Worm (Caenorhabditis elegans) whole organism, early embryonic: ENCODE results near the gene K01A6.6.

Experiments used
- B0310.2 ChIP-seq: sonication (generic microtip); optimal IDR thresholded peaks from 2 replicates; lab custom pipeline; 2016; ENCODE audit warnings: mild to moderate bottlenecking, missing genetic modification characterization, missing compliant biosample characterization
- F13C5.2 ChIP-seq: sonication (generic microtip); optimal IDR thresholded peaks from 2 replicates; lab custom pipeline; 2017; ENCODE audit warnings: mild to moderate bottlenecking, missing genetic modification characterization, inconsistent platforms, missing compliant biosample characterization
- aly-1 ChIP-seq: sonication (generic microtip); optimal IDR thresholded peaks from 2 replicates; lab custom pipeline; 2016; ENCODE audit warnings: missing genetic modification characterization, missing compliant biosample characterization
- ama-1 ChIP-seq: fragments of 150-350 bp; optimal IDR thresholded peaks from 2 replicates; lab custom pipeline; 2014
- ceh-13 ChIP-seq: fragments of 200-800 bp; sonication (Bioruptor generic); optimal IDR thresholded peaks from 2 replicates; lab custom pipeline; 2018; ENCODE audit warnings: mild to moderate bottlenecking, missing genetic modification characterization, missing compliant biosample characterization
- ceh-36 ChIP-seq: sonication (generic microtip); optimal IDR thresholded peaks from 2 replicates; lab custom pipeline; 2016; ENCODE audit warnings: missing genetic modification characterization, inconsistent platforms, missing compliant biosample characterization
- ets-7 ChIP-seq: sonication (generic microtip); optimal IDR thresholded peaks from 2 replicates; lab custom pipeline; 2016; ENCODE audit warnings: missing genotype, missing genetic modification characterization, missing compliant biosample characterization
- flt-1 ChIP-seq: fragments of 200-800 bp; sonication (Bioruptor generic); IDR thresholded peaks from 2 replicates; pipeline ENCODE4 v1.3.6; 2022; ENCODE audit warnings: missing genetic modification characterization, missing compliant biosample characterization
- hmbx-1 ChIP-seq: sonication (generic microtip); optimal IDR thresholded peaks from 2 replicates; lab custom pipeline; 2016; ENCODE audit warnings: mild to moderate bottlenecking, missing genetic modification characterization, missing compliant biosample characterization
- hmg-4 ChIP-seq: fragments of 200-800 bp; sonication (Bioruptor generic); optimal IDR thresholded peaks from 2 replicates; lab custom pipeline; 2018; ENCODE audit warnings: mild to moderate bottlenecking, missing genetic modification characterization, missing compliant biosample characterization
- hnd-1 ChIP-seq: sonication (generic microtip); optimal IDR thresholded peaks from 2 replicates; lab custom pipeline; 2016; ENCODE audit warnings: missing genetic modification characterization, missing compliant biosample characterization
- pes-1 ChIP-seq: fragments of 200-800 bp; sonication (Bioruptor generic); IDR thresholded peaks from 2 replicates; pipeline ENCODE4 v1.3.6; 2022; ENCODE audit warnings: missing genetic modification reagents, missing genetic modification characterization, missing compliant biosample characterization
- scrt-1 ChIP-seq: fragments of 200-800 bp; sonication (Bioruptor generic); IDR thresholded peaks from 2 replicates; pipeline ENCODE4 v1.3.6; 2022; ENCODE audit warnings: missing genetic modification characterization, missing compliant biosample characterization
- sea-1 ChIP-seq: fragments of 200-800 bp; sonication (Bioruptor generic); conservative IDR thresholded peaks from 2 replicates; pipeline ENCODE4 v1.3.6; 2022; ENCODE audit warnings: missing genetic modification characterization, missing compliant biosample characterization
- tbx-11 ChIP-seq: fragments of 200-800 bp; sonication (Bioruptor generic); IDR thresholded peaks from 2 replicates; pipeline ENCODE4 v1.3.6; 2022; ENCODE audit warnings: missing genetic modification characterization, missing compliant biosample characterization
- tbx-37 ChIP-seq: fragments of 200-800 bp; sonication (Bioruptor generic); conservative IDR thresholded peaks from 2 replicates; pipeline ENCODE4 v1.3.6; 2022; ENCODE audit warnings: missing genetic modification reagents, missing genetic modification characterization, missing compliant biosample characterization
- tra-4 ChIP-seq: sonication (generic microtip); optimal IDR thresholded peaks from 2 replicates; lab custom pipeline; 2017; ENCODE audit warnings: missing genetic modification characterization, missing compliant biosample characterization

Gene K01A6.6

ce11 chrIV:11716414-11716813 is 18.7 kb upstream of the K01A6.6 start:
- TF ChIP-seq flt-1 (GFP tag; lab: Robert Waterston, UW) = no peak
- no peak for TF ChIP-seq scrt-1 (GFP tag; lab: Robert Waterston, UW)
- TF ChIP-seq hnd-1 (tag; lab: Kevin White, UChicago) = no peak
- TF ChIP-seq ets-7 (tag; lab: Kevin White, UChicago) = no peak
- no peak for TF ChIP-seq ama-1 (lab: Kevin White, UChicago)
- no peak for TF ChIP-seq ceh-36 (tag; lab: Kevin White, UChicago)
- TF ChIP-seq sea-1 = no peak
- TF ChIP-seq F13C5.2 (tag; lab: Kevin White, UChicago) = no peak
- TF ChIP-seq pes-1 (GFP tag; lab: Robert Waterston, UW) = no peak

ce11 chrIV:11717094-11717876 is 17.8 kb upstream of the K01A6.6 start:
- TF ChIP-seq ama-1 (lab: Kevin White, UChicago) (no peak), hmg-4 (GFP tag; lab: Kevin White, UChicago) (peak; percentile 13), ceh-36 (tag; lab: Kevin White, UChicago) (no peak), B0310.2 (tag; lab: Kevin White, UChicago) (peak; percentile 82), tbx-37 (GFP tag; lab: Robert Waterston, UW) (no peak), tbx-11 (GFP tag; lab: Robert Waterston, UW) (no peak), ets-7 (tag; lab: Kevin White, UChicago) (peak; percentile 31), hnd-1 (tag; lab: Kevin White, UChicago) (no peak), aly-1 (tag; lab: Kevin White, UChicago) (peak; percentile 52), flt-1 (GFP tag; lab: Robert Waterston, UW) (no peak), ceh-13 (GFP tag; lab: Kevin White, UChicago) (no peak), hmbx-1 (tag; lab: Kevin White, UChicago) (no peak), scrt-1 (GFP tag; lab: Robert Waterston, UW) (no peak), pes-1 (GFP tag; lab: Robert Waterston, UW) (no peak), tra-4 (tag; lab: Kevin White, UChicago) (no peak), F13C5.2 (tag; lab: Kevin White, UChicago) (no peak), sea-1 (no peak)

ce11 chrIV:11718653-11719052 is 16.5 kb upstream of the K01A6.6 start:
- no peak for TF ChIP-seq tra-4 (tag; lab: Kevin White, UChicago)
- TF ChIP-seq hmbx-1 (tag; lab: Kevin White, UChicago) = no peak
- no peak for TF ChIP-seq aly-1 (tag; lab: Kevin White, UChicago)
- TF ChIP-seq tbx-37 (GFP tag; lab: Robert Waterston, UW) = no peak
- TF ChIP-seq hmg-4 (GFP tag; lab: Kevin White, UChicago) = no peak
- TF ChIP-seq tbx-11 (GFP tag; lab: Robert Waterston, UW) = no peak
- TF ChIP-seq scrt-1 (GFP tag; lab: Robert Waterston, UW) = no peak
- no peak for TF ChIP-seq sea-1
- no peak for TF ChIP-seq ceh-13 (GFP tag; lab: Kevin White, UChicago)
- no peak for TF ChIP-seq F13C5.2 (tag; lab: Kevin White, UChicago)
- TF ChIP-seq pes-1 (GFP tag; lab: Robert Waterston, UW) = no peak
- no peak for TF ChIP-seq B0310.2 (tag; lab: Kevin White, UChicago)
- TF ChIP-seq ama-1 (lab: Kevin White, UChicago) = no peak
- no peak for TF ChIP-seq ets-7 (tag; lab: Kevin White, UChicago)
- no peak for TF ChIP-seq hnd-1 (tag; lab: Kevin White, UChicago)
- TF ChIP-seq ceh-36 (tag; lab: Kevin White, UChicago) = no peak

ce11 chrIV:11721878-11722277 is 13.2 kb upstream of the K01A6.6 start:
- TF ChIP-seq aly-1 (tag; lab: Kevin White, UChicago) (no peak), tbx-37 (GFP tag; lab: Robert Waterston, UW) (no peak), F13C5.2 (tag; lab: Kevin White, UChicago) (no peak), ets-7 (tag; lab: Kevin White, UChicago) (no peak), flt-1 (GFP tag; lab: Robert Waterston, UW) (no peak), B0310.2 (tag; lab: Kevin White, UChicago) (no peak), tbx-11 (GFP tag; lab: Robert Waterston, UW) (no peak), hnd-1 (tag; lab: Kevin White, UChicago) (no peak), pes-1 (GFP tag; lab: Robert Waterston, UW) (no peak), sea-1 (no peak), ama-1 (lab: Kevin White, UChicago) (no peak), ceh-13 (GFP tag; lab: Kevin White, UChicago) (no peak)

- TF ChIP-seq tbx-11 (GFP tag; lab: Robert Waterston, UW) (no peak), F13C5.2 (tag; lab: Kevin White, UChicago) (no peak)
Measured at ce11 chrIV:11723255-11723654, 11.9 kb upstream of the K01A6.6 start.

ce11 chrIV:11737269-11737668 is 2.1 kb downstream of the K01A6.6 start, which contains the start of gene K01A6.8:
TSS of gene K01A6.8 (minus strand) at chrIV:11737369.
- TF ChIP-seq hmbx-1 (tag; lab: Kevin White, UChicago) (no peak), tbx-37 (GFP tag; lab: Robert Waterston, UW) (no peak), tbx-11 (GFP tag; lab: Robert Waterston, UW) (no peak), ama-1 (lab: Kevin White, UChicago) (no peak), ceh-13 (GFP tag; lab: Kevin White, UChicago) (no peak), ets-7 (tag; lab: Kevin White, UChicago) (no peak), tra-4 (tag; lab: Kevin White, UChicago) (no peak), pes-1 (GFP tag; lab: Robert Waterston, UW) (no peak), ceh-36 (tag; lab: Kevin White, UChicago) (no peak), sea-1 (no peak), scrt-1 (GFP tag; lab: Robert Waterston, UW) (no peak), flt-1 (GFP tag; lab: Robert Waterston, UW) (no peak), hnd-1 (tag; lab: Kevin White, UChicago) (no peak), F13C5.2 (tag; lab: Kevin White, UChicago) (no peak)
